Worm (Caenorhabditis elegans) whole organism, young adult: ENCODE data around the gene B0454.8.

Experiments used
- B0336.3 ChIP-seq: fragments of 200-800 bp; sonication (Bioruptor generic); IDR thresholded peaks from 2 replicates; pipeline ENCODE4 v1.3.6; 2022; ENCODE audit warnings: missing genetic modification characterization, missing compliant biosample characterization
- cebp-2 ChIP-seq: fragments of 200-800 bp; sonication (Bioruptor generic); IDR thresholded peaks from 2 replicates; pipeline ENCODE4 v1.3.6; 2022; ENCODE audit warnings: missing genetic modification characterization, missing compliant biosample characterization
- ets-4 ChIP-seq: fragments of 200-800 bp; sonication (Bioruptor generic); optimal IDR thresholded peaks from 2 replicates; lab custom pipeline; 2018; ENCODE audit warnings: mild to moderate bottlenecking, missing genetic modification characterization, missing compliant biosample characterization
- fkh-3 ChIP-seq: sonication (generic microtip); optimal IDR thresholded peaks from 2 replicates; lab custom pipeline; 2016; ENCODE audit warnings: mild to moderate bottlenecking, missing genetic modification characterization, missing compliant biosample characterization
- him-1 ChIP-seq: sonication (generic microtip); optimal IDR thresholded peaks from 2 replicates; lab custom pipeline; 2016; ENCODE audit warnings: missing genotype, missing genetic modification reagents, missing genetic modification characterization, missing compliant biosample characterization
- pha-4 ChIP-seq: fragments of 150-350 bp; sonication (generic microtip); optimal IDR thresholded peaks from 2 replicates; lab custom pipeline; 2014; ENCODE audit warnings: missing biosample characterization, missing genetic modification reagents, missing genetic modification characterization
- unc-62 ChIP-seq: fragments of 150-350 bp; optimal IDR thresholded peaks from 2 replicates; lab custom pipeline; 2014; ENCODE audit warnings: missing biosample characterization, missing genetic modification reagents, missing genetic modification characterization

- no peak for TF ChIP-seq B0336.3 (GFP tag; lab: Robert Waterston, UW)
- 0 out of 2 replicates have a peak, but pooled peaks have one; percentile 49 for TF ChIP-seq cebp-2 (GFP tag; lab: Robert Waterston, UW)
- TF ChIP-seq fkh-3 (tag; lab: Kevin White, UChicago), result no peak
- no peak for TF ChIP-seq him-1 (tag; lab: Kevin White, UChicago)
- TF ChIP-seq unc-62 (GFP tag; lab: Kevin White, UChicago), result no peak
- no peak for TF ChIP-seq pha-4
- TF ChIP-seq ets-4 (GFP tag; lab: Kevin White, UChicago), result no peak
These were observed 11.4 kb upstream of the B0454.8 start for ce11 chrII:3054622-3055021.
